Worm (Caenorhabditis elegans): ENCODE results near the gene spn-4.

DNA sequence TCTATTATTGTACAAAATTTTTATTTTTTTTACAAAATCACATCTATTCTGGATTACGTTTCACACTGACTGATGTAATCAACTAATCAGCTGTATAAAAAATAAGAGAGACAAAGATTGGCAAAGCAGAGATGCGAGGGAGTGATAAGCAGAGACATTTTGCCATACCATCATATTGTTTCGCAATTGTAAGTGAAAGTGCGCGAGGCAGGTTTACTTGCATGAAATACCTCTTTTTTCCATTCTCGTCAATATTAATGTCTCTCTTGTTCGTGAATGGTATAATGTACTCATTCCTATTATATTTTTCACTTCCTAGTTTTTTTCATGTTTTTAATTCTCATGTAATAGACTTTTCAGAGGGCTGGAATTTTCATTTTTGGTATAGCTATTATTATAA, 47.8 kb downstream of the spn-4 start:
- no peak for TF ChIP-seq tbx-7 (tag; optimal IDR thresholded peaks at IDR 0.05)
- no peak for TF ChIP-seq dmd-4 (tag; optimal IDR thresholded peaks at IDR 0.05; ENCODE audit: borderline replicate concordance)
- TF ChIP-seq ceh-9 (tag; optimal IDR thresholded peaks at IDR 0.05) = no peak
